Worm (Caenorhabditis elegans) whole organism, L2 larva: Measurements from ENCODE around the gene F59B1.8.

Experiments
- R02D3.7 ChIP-seq: fragments of 150-350 bp; optimal IDR thresholded peaks from 2 replicates; lab custom pipeline; 2014; ENCODE audit warnings: missing biosample characterization, missing genetic modification characterization
- gmeb-1 ChIP-seq: fragments of 150-350 bp; optimal IDR thresholded peaks from 2 replicates; lab custom pipeline; 2014; ENCODE audit warnings: missing biosample characterization, missing genetic modification characterization
- lin-39 ChIP-seq: fragments of 150-350 bp; optimal IDR thresholded peaks from 2 replicates; lab custom pipeline; 2014; ENCODE audit warnings: missing biosample characterization, missing genetic modification reagents, missing genetic modification characterization
- mbf-1 ChIP-seq: sonication (generic microtip); optimal IDR thresholded peaks from 2 replicates; lab custom pipeline; 2017; ENCODE audit warnings: missing biosample characterization, missing genetic modification characterization
- nhr-237 ChIP-seq: fragments of 150-350 bp; optimal IDR thresholded peaks from 2 replicates; lab custom pipeline; 2014; ENCODE audit warnings: missing biosample characterization, missing genetic modification characterization
- unc-62 ChIP-seq: fragments of 150-350 bp; optimal IDR thresholded peaks from 2 replicates; lab custom pipeline; 2014; ENCODE audit warnings: missing biosample characterization, missing genetic modification reagents, missing genetic modification characterization
- ztf-11 ChIP-seq: sonication (generic microtip); optimal IDR thresholded peaks from 2 replicates; lab custom pipeline; 2017; ENCODE audit warnings: missing biosample characterization, missing genetic modification characterization

- TF ChIP-seq nhr-237 (tag; lab: Kevin White, UChicago) (no peak), gmeb-1 (tag; lab: Kevin White, UChicago) (no peak), ztf-11 (no peak), R02D3.7 (tag; lab: Kevin White, UChicago) (no peak), unc-62 (GFP tag; lab: Kevin White, UChicago) (no peak), lin-39 (tag; lab: Kevin White, UChicago) (no peak), mbf-1 (no peak)
These were observed 48.6 kb upstream of the F59B1.8 start for ce11 chrV:3692613-3693012.
